Fruit fly (Drosophila melanogaster) whole organism, adult: ENCODE measurements around the gene CG34280.
A peak's percentile ranks its signal among the peaks of the same experiment; 100 is the strongest.

ENCODE experiments used
- CG11617 ChIP-seq: fragments of 200-800 bp; sonication (Bioruptor generic); optimal IDR thresholded peaks from 2 replicates; lab custom pipeline; 2017; ENCODE audit warnings: mild to moderate bottlenecking, missing biosample characterization, missing genetic modification reagents, missing genetic modification characterization
- CG12768 ChIP-seq: fragments of 200-800 bp; sonication (Bioruptor generic); optimal IDR thresholded peaks from 2 replicates; lab custom pipeline; 2017; ENCODE audit warnings: missing biosample characterization, missing genetic modification characterization, mild to moderate bottlenecking, moderate library complexity, missing genetic modification reagents
- CG14711 ChIP-seq: fragments of 200-800 bp; sonication (Bioruptor generic); optimal IDR thresholded peaks from 2 replicates; lab custom pipeline; 2018; ENCODE audit warnings: missing biosample characterization, mild to moderate bottlenecking, missing genetic modification characterization, moderate library complexity
- CG1620 ChIP-seq: fragments of 200-800 bp; sonication (Bioruptor generic); optimal IDR thresholded peaks from 2 replicates; lab custom pipeline; 2016; ENCODE audit warnings: missing biosample characterization, missing genetic modification characterization
- CG33017 ChIP-seq: fragments of 200-800 bp; sonication (Bioruptor generic); optimal IDR thresholded peaks from 2 replicates; lab custom pipeline; 2018; ENCODE audit warnings: missing biosample characterization, mild to moderate bottlenecking, missing genetic modification characterization, moderate library complexity
- CG5204 ChIP-seq: fragments of 200-800 bp; sonication (Bioruptor generic); optimal IDR thresholded peaks from 2 replicates; lab custom pipeline; 2016; ENCODE audit warnings: missing biosample characterization, missing genetic modification characterization
- CG7045 ChIP-seq: fragments of 200-800 bp; sonication (Bioruptor generic); optimal IDR thresholded peaks from 2 replicates; lab custom pipeline; 2017; ENCODE audit warnings: missing biosample characterization, mild to moderate bottlenecking, missing genetic modification characterization
- CG7101 ChIP-seq: fragments of 200-800 bp; sonication (Bioruptor generic); optimal IDR thresholded peaks from 2 replicates; lab custom pipeline; 2018; ENCODE audit warnings: missing biosample characterization, mild to moderate bottlenecking, missing genetic modification characterization, moderate library complexity
- Clk ChIP-seq: fragments of 200-800 bp; sonication (Bioruptor generic); optimal IDR thresholded peaks from 2 replicates; lab custom pipeline; 2017; ENCODE audit warnings: missing biosample characterization, missing genetic modification characterization
- Crg-1 ChIP-seq: fragments of 200-800 bp; sonication (Bioruptor generic); optimal IDR thresholded peaks from 2 replicates; lab custom pipeline; 2016; ENCODE audit warnings: missing biosample characterization, missing genetic modification characterization
- Hr96 ChIP-seq: fragments of 200-800 bp; sonication (Bioruptor generic); optimal IDR thresholded peaks from 2 replicates; lab custom pipeline; 2016; ENCODE audit warnings: missing biosample characterization, missing genetic modification characterization
- Mnt ChIP-seq: fragments of 200-800 bp; sonication (Bioruptor generic); optimal IDR thresholded peaks from 2 replicates; lab custom pipeline; 2016; ENCODE audit warnings: missing biosample characterization, mild to moderate bottlenecking, missing genetic modification characterization
- bab1 ChIP-seq: fragments of 200-800 bp; sonication (Bioruptor generic); optimal IDR thresholded peaks from 3 replicates; lab custom pipeline; 2019; ENCODE audit warnings: missing biosample characterization, mild to moderate bottlenecking, missing genetic modification characterization, moderate library complexity
- cic ChIP-seq: fragments of 200-800 bp; sonication (Bioruptor generic); optimal IDR thresholded peaks from 2 replicates; lab custom pipeline; 2017; ENCODE audit warnings: missing biosample characterization, mild to moderate bottlenecking, missing genetic modification characterization, moderate library complexity
- cnc ChIP-seq, 2 experiments: fragments of >200 bp; optimal IDR thresholded peaks; 2 replicates each; lab custom pipeline; 2017
- kay ChIP-seq: fragments of 200-800 bp; sonication (Bioruptor generic); peaks from one replicate; lab custom pipeline; 2016; ENCODE audit warnings: missing biosample characterization, missing genetic modification characterization, borderline replicate concordance
- ovo ChIP-seq: fragments of 200-800 bp; sonication (Bioruptor generic); optimal IDR thresholded peaks from 2 replicates; lab custom pipeline; 2016; ENCODE audit warnings: missing biosample characterization, missing genetic modification characterization
- pad ChIP-seq: fragments of 200-800 bp; sonication (Bioruptor generic); optimal IDR thresholded peaks from 3 replicates; lab custom pipeline; 2017; ENCODE audit warnings: missing biosample characterization, missing genetic modification characterization, mild to moderate bottlenecking, moderate library complexity, missing genetic modification reagents
- tj ChIP-seq: fragments of 200-800 bp; sonication (Bioruptor generic); optimal IDR thresholded peaks from 3 replicates; lab custom pipeline; 2017; ENCODE audit warnings: missing biosample characterization, mild to moderate bottlenecking, missing genetic modification characterization, moderate library complexity
- toe ChIP-seq: fragments of 200-800 bp; sonication (Bioruptor generic); optimal IDR thresholded peaks from 2 replicates; lab custom pipeline; 2016; ENCODE audit warnings: missing biosample characterization, missing genetic modification characterization

Gene CG34280

DNA sequence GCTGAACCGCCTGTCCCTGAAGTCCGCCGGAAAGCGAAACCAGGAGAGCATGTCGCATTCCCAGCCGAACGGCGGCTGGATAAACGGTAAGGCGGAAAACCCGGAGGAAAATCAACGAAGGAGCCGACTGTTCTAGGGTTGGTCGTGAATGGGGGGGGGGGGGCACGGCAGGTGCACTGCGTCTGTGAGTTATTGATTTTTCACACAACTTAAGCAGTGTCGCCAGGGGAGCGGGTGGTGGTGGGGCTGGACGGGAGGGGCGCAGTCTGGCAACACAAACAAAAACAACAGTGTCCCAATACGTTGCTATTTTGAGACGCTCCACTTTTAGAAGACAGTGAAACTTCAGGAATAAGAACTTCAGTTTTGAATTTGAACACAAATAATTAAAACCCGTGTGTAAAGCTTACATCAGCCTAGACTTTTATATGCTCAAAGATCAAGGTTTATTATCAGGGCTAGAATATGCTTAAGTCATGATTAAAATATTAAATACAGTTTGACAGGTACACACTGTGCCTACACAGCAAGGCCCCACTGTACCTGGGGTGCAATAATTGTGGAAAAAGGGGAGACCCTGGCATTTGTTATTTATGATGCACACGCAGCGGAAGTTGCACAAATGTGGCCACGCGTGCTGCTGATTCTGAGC lies 17.2 kb downstream of the CG34280 start:
- TF ChIP-seq tj (no peak), CG33017 (tag; lab: Kevin White, UChicago) (peak; percentile 55), CG14711 (peak; percentile 63), Hr96 (GFP tag; lab: Kevin White, UChicago) (peak; percentile 32), CG7045 (GFP tag; lab: Kevin White, UChicago) (peak; percentile 19), Mnt (GFP tag; lab: Kevin White, UChicago) (no peak), CG7101 (tag; lab: Kevin White, UChicago) (peak; percentile 60), CG1620 (GFP tag; lab: Kevin White, UChicago) (no peak), kay (GFP tag; lab: Kevin White, UChicago) (peak; percentile 12), bab1 (GFP tag; lab: Kevin White, UChicago) (peak; percentile 54), pad (peak; percentile 3), cic (GFP tag; lab: Kevin White, UChicago) (no peak), CG5204 (GFP tag; lab: Kevin White, UChicago) (peak; percentile 36), toe (peak; percentile 54), Clk (GFP tag; lab: Kevin White, UChicago) (peak; percentile 55), ovo (GFP tag; lab: Kevin White, UChicago) (no peak), Crg-1 (GFP tag; lab: Kevin White, UChicago) (no peak), CG12768 (peak; percentile 60), cnc (optimal IDR thresholded peaks at IDR 0.05; lab: Kevin White, UChicago) (no peak), CG11617 (GFP tag; lab: Kevin White, UChicago) (no peak)

DNA sequence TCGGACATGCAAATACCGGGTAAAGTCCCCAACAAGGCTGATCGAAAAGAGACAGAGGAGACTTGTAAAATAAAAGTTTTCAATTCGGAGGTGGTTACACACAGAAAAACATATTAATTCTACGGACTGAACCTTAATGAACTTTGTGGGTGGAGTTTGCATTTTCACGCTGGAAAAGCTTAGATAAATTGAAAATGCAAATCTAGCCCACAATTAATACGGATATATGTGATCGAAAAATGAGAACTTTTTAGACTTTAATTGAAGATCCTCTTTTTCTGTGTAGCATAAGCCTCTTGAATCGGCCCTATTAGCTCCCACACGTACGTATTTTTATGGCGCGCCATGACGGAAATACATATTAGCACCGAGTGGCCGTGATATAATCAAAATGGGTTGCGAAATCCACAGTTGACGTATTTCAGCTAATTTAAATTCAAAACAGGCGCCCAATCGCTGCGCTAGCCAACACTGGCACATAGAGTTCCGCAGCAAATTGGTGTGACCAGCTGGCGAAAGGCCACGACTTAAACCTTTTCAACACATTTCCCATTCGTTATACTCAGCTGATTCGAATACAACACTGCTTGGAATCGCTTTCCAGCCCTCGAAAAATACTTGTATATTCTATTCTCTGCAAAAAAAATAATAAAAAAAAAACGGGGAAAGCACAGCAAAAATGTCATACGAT lies 18.0 kb downstream of the CG34280 start:
- TF ChIP-seq CG1620 (GFP tag; lab: Kevin White, UChicago): peak; percentile 84
- peak; percentile 70 for TF ChIP-seq Mnt (GFP tag; lab: Kevin White, UChicago)
- peak; percentile 73 for TF ChIP-seq CG7101 (tag; lab: Kevin White, UChicago)
- peak; percentile 83 for TF ChIP-seq bab1 (GFP tag; lab: Kevin White, UChicago)
- TF ChIP-seq ovo (GFP tag; lab: Kevin White, UChicago): peak; percentile 59
- peak; percentile 60 for TF ChIP-seq pad
- TF ChIP-seq tj: peak; percentile 68
- TF ChIP-seq CG14711: peak; percentile 74
- peak; percentile 78 for TF ChIP-seq Crg-1 (GFP tag; lab: Kevin White, UChicago)
- no peak for TF ChIP-seq cnc (optimal IDR thresholded peaks at IDR 0.05; lab: Kevin White, UChicago)
- peak; percentile 75 for TF ChIP-seq toe
- no peak for TF ChIP-seq Clk (GFP tag; lab: Kevin White, UChicago)
- TF ChIP-seq CG12768: peak; percentile 23
- peak; percentile 68 for TF ChIP-seq CG5204 (GFP tag; lab: Kevin White, UChicago)
- peak; percentile 65 for TF ChIP-seq CG7045 (GFP tag; lab: Kevin White, UChicago)
- TF ChIP-seq kay (GFP tag; lab: Kevin White, UChicago): no peak
- TF ChIP-seq CG11617 (GFP tag; lab: Kevin White, UChicago): no peak
- peak; percentile 55 for TF ChIP-seq CG33017 (tag; lab: Kevin White, UChicago)
- peak; percentile 56 for TF ChIP-seq cic (GFP tag; lab: Kevin White, UChicago)
- TF ChIP-seq Hr96 (GFP tag; lab: Kevin White, UChicago): peak; percentile 74

DNA sequence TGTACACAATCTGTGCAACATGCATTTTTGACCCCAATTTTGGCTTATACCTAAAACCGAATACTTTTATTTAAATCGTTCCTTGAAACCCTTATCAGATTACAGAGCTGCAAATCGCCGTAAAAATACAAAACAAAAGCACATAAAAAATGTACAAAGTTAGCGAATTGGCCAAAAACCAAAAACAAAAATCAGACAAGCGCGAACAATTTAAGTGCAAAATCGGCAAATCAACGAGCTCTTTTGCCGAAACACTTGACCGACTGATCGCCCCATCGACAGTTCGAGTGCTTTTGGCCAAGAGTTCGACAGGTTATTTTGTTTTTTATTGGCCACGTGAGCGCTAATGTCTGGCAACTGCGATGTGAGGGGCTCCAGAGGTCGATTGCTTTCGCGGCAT lies 21.6 kb downstream of the CG34280 start:
- peak; percentile 92 for TF ChIP-seq tj
- TF ChIP-seq bab1 (GFP tag; lab: Kevin White, UChicago): no peak

dm6 chr3R:17379742-17380141 lies 23.8 kb downstream of the CG34280 start, which contains the start of gene lute:
Gene lute (plus strand): TSS chr3R:17379944.
- TF ChIP-seq cnc (optimal IDR thresholded peaks at IDR 0.05; lab: Kevin White, UChicago) (no peak), tj (peak; percentile 44), CG7045 (GFP tag; lab: Kevin White, UChicago) (no peak), CG33017 (tag; lab: Kevin White, UChicago) (no peak), kay (GFP tag; lab: Kevin White, UChicago) (peak; percentile 56)

- TF ChIP-seq CG7101 (tag; lab: Kevin White, UChicago) (no peak), bab1 (GFP tag; lab: Kevin White, UChicago) (no peak), cic (GFP tag; lab: Kevin White, UChicago) (no peak), CG11617 (GFP tag; lab: Kevin White, UChicago) (no peak), CG33017 (tag; lab: Kevin White, UChicago) (no peak), kay (GFP tag; lab: Kevin White, UChicago) (no peak), Mnt (GFP tag; lab: Kevin White, UChicago) (no peak), toe (no peak), pad (no peak), CG14711 (no peak), Hr96 (GFP tag; lab: Kevin White, UChicago) (no peak), Crg-1 (GFP tag; lab: Kevin White, UChicago) (no peak), CG1620 (GFP tag; lab: Kevin White, UChicago) (no peak), CG12768 (no peak), cnc (optimal IDR thresholded peaks at IDR 0.05; lab: Kevin White, UChicago) (no peak), CG7045 (GFP tag; lab: Kevin White, UChicago) (no peak), Clk (GFP tag; lab: Kevin White, UChicago) (no peak)
Measured at dm6 chr3R:17379051-17379450, 24.5 kb downstream of the CG34280 start.
